Fruit fly (Drosophila melanogaster): ENCODE measurements around the gene lilli.

dm6 chr2L:2908440-2909154 lies 22.9 kb downstream of the lilli start:
- TF ChIP-seq insv (optimal IDR thresholded peaks at IDR 0.05): no peak
- TF ChIP-seq psq (optimal IDR thresholded peaks at IDR 0.05): no peak
- no peak for TF ChIP-seq ttk (optimal IDR thresholded peaks at IDR 0.05)
- no peak for TF ChIP-seq h (optimal IDR thresholded peaks at IDR 0.05)
- no peak for TF ChIP-seq Myc (optimal IDR thresholded peaks at IDR 0.05)
- TF ChIP-seq Sin3A (optimal IDR thresholded peaks at IDR 0.05): no peak

Data from Kc167 (cell line).